Fruit fly (Drosophila melanogaster): ENCODE data around the gene NijA.
A peak's percentile ranks its signal among the peaks of the same experiment; 100 is the strongest.

The NijA gene

DNA sequence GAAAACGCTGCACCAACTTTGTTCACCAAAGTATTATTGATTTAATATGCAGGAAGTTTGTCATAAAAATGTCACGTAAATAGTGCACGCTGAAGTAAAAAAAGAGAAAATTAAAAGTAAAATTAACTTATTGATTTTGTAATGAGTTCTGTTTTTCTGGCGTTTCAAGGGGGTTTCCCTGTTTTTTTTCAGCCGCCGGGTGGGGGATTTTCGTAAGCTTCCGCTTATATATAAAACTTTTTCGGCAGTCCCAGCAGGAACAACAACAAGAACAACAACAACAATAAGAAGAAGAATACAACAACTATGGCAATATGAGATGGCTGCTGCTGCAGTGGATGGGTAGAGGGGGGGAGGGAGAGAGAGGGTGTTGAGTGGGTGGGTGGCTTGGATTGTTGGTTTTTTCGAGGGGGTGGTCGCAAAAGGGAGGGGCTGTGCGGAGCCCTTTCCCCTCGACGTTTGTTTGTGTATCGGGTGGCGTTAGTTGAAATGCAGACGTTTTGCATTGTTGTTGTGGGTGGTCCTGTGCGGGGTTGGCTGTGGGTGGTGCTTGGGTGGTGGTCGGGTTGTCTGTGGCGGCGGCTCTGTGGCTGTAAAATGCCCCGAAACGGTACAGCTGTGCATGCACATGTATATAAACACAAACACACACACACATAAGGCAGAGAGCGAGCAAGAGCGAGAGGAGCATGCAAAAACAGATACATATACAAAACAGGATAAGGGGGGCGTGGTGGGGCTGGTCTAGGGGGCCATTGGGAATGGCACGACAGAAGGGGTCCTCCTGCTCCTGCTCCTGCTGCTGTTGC, 26.9 kb downstream of the NijA start:
- no peak for TF ChIP-seq Lpt (GFP tag; optimal IDR thresholded peaks at IDR 0.05)
- TF ChIP-seq acj6 (GFP tag; optimal IDR thresholded peaks at IDR 0.05), result no peak
- no peak for TF ChIP-seq lz (GFP tag; optimal IDR thresholded peaks at IDR 0.05)
- no peak for TF ChIP-seq CG6163 (GFP tag; IDR thresholded peaks at IDR 0.05)
- TF ChIP-seq CG11294 (GFP tag; IDR thresholded peaks at IDR 0.05), result no peak
- TF ChIP-seq fkh (GFP tag; optimal IDR thresholded peaks at IDR 0.05), result no peak

DNA sequence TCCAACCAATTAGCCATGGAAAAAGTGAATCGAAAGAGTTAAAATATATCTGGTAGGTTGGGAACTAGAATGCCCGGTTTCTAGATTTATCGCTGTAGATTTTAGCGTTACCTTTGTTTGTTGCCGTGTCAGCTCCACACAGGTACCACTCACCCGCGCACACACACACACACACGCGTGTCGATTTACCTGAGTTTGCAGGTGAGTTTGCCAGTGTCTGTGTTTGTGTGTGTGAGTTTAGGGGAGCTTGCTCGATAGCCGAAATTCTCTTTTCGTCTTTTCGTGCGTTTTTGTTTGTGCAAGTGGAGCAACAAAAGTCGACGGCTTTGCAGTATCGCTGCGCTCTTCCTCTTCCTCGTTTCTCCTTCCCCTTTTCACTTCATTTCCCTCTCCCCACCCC, 29.3 kb downstream of the NijA start:
- no peak for TF ChIP-seq Gug (GFP tag; IDR thresholded peaks at IDR 0.05)
- no peak for TF ChIP-seq CG11902 (GFP tag; optimal IDR thresholded peaks at IDR 0.05)
- no peak for TF ChIP-seq Eip78C (GFP tag)
- peak; percentile 4 for TF ChIP-seq fkh (GFP tag; optimal IDR thresholded peaks at IDR 0.05)
- TF ChIP-seq OdsH (GFP tag; optimal IDR thresholded peaks at IDR 0.05), result no peak
- no peak for TF ChIP-seq CG16779 (tag; optimal IDR thresholded peaks at IDR 0.05)
- TF ChIP-seq CG10669 (GFP tag; optimal IDR thresholded peaks at IDR 0.05), result no peak
- no peak for TF ChIP-seq CG7368 (GFP tag; optimal IDR thresholded peaks at IDR 0.05)
- TF ChIP-seq vri (GFP tag; optimal IDR thresholded peaks at IDR 0.05), result peak; percentile 31
- no peak for TF ChIP-seq cyc (GFP tag; optimal IDR thresholded peaks at IDR 0.05)
- no peak for TF ChIP-seq CG6276 (GFP tag; optimal IDR thresholded peaks at IDR 0.05)
- TF ChIP-seq CG6808 (GFP tag; optimal IDR thresholded peaks at IDR 0.05), result no peak

DNA sequence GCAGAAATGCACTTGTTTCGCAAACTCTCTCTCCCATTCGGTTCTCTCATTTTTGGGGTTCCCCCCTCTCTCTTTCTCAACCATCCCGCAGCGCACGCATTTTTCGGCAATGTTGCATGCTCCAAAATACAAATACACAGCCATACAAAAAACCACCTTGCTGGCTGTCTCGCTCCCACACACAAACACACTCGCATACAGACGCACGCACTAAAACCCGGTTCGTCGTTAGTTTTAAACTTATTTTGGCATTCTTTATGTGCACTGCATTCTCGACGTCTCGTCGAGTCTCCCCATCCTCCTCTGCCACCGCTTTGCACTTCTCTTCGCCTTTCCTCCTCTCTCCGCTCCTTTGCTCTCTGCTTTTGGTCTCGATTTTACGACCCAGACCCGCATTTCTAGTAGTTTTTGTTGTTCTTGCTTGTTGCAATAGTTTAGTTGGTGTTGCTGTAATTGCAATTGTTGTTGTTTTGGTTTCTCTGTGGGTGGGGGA, 30.1 kb downstream of the NijA start:
- TF ChIP-seq achi (GFP tag; optimal IDR thresholded peaks at IDR 0.05) (no peak), CG6792 (GFP tag; optimal IDR thresholded peaks at IDR 0.05) (no peak), CG10631 (GFP tag; optimal IDR thresholded peaks at IDR 0.05) (no peak), salr (GFP tag; optimal IDR thresholded peaks at IDR 0.05) (no peak), eg (GFP tag; IDR thresholded peaks at IDR 0.05) (peak; percentile 50; the same call in 1 of the 3 replicates), OdsH (GFP tag; optimal IDR thresholded peaks at IDR 0.05) (no peak)

DNA sequence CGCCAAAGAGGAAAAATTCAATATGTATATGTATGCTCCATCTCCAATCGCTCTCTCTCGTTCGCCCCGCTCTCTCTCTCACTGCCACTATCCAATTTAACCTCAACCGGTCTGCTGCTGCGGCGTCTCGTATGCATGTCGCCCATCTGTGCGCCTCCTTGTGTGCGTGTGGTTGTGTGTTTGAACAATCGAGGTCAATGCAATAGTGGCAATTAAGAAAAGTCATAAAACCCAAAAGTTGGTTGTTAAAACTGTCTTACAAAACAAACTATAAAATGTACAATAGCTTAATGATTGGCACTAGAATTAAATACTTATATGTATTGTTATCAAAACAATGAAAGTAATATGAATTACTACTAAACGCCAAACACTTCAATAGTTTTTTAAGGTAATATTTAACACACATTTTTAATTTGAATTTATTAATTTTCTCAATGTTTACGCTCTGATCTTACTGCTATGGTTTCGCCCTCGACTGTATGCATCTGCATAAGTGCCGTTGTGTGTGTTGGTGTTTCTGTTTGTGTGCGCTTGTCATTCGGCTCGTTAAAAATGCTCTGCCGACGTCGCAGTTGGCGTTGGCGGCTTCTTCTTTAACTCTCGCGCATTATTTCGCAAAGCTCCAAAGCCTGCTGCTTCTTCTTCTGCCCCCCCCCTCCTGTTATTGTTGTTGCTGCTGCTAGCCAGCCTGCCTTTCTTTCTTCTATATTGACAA, 31.1 kb downstream of the NijA start:
- peak; percentile 99 for TF ChIP-seq acj6 (GFP tag; optimal IDR thresholded peaks at IDR 0.05)
- TF ChIP-seq pdm3 (GFP tag; optimal IDR thresholded peaks at IDR 0.05), result peak; percentile 98
- TF ChIP-seq vri (GFP tag; optimal IDR thresholded peaks at IDR 0.05), result peak; percentile 95
- peak; percentile 96 for TF ChIP-seq CG11902 (GFP tag; optimal IDR thresholded peaks at IDR 0.05)
- TF ChIP-seq salr (GFP tag; optimal IDR thresholded peaks at IDR 0.05), result peak; percentile 92 to 99
- peak; percentile 97 for TF ChIP-seq Sox14 (GFP tag; optimal IDR thresholded peaks at IDR 0.05)
- peak; percentile 99 for TF ChIP-seq svp (GFP tag)
- peak; percentile 99 for TF ChIP-seq Ets96B (tag; optimal IDR thresholded peaks at IDR 0.05)
- TF ChIP-seq Hr4 (GFP tag; optimal IDR thresholded peaks at IDR 0.05), result peak; percentile 98
- peak; percentile 99 for TF ChIP-seq CG6792 (GFP tag; optimal IDR thresholded peaks at IDR 0.05)
- peak; percentile 98 for TF ChIP-seq Smox (GFP tag; optimal IDR thresholded peaks at IDR 0.05)
- TF ChIP-seq CG3919 (GFP tag; optimal IDR thresholded peaks at IDR 0.05), result peak; percentile 98
- peak; percentile 99 for TF ChIP-seq CG34406 (GFP tag; optimal IDR thresholded peaks at IDR 0.05)
- peak; percentile 99 for TF ChIP-seq esn (GFP tag; optimal IDR thresholded peaks at IDR 0.05)
- peak; percentile 99 for TF ChIP-seq CG6276 (GFP tag; optimal IDR thresholded peaks at IDR 0.05)
- TF ChIP-seq CG10669 (GFP tag; optimal IDR thresholded peaks at IDR 0.05), result peak; percentile 98
- peak; percentile 96 for TF ChIP-seq eg (GFP tag; IDR thresholded peaks at IDR 0.05)
- peak; percentile 99 for TF ChIP-seq CG6808 (GFP tag; optimal IDR thresholded peaks at IDR 0.05)
- peak; percentile 92 for TF ChIP-seq Hr39 (GFP tag; optimal IDR thresholded peaks at IDR 0.05)
- peak; percentile 99 for TF ChIP-seq CG8632 (GFP tag; optimal IDR thresholded peaks at IDR 0.05)
- TF ChIP-seq CG6163 (GFP tag; IDR thresholded peaks at IDR 0.05), result peak; percentile 91
- TF ChIP-seq topi (GFP tag; optimal IDR thresholded peaks at IDR 0.05), result peak; percentile 99
- peak; percentile 95 for TF ChIP-seq CG11294 (GFP tag; IDR thresholded peaks at IDR 0.05)
- peak; percentile 93 for TF ChIP-seq dac (GFP tag; optimal IDR thresholded peaks at IDR 0.05)
- peak; percentile 98 for TF ChIP-seq Lpt (GFP tag; optimal IDR thresholded peaks at IDR 0.05)
- TF ChIP-seq lz (GFP tag; optimal IDR thresholded peaks at IDR 0.05), result peak; percentile 98
- peak; percentile 99 for TF ChIP-seq CG8119 (GFP tag; IDR thresholded peaks at IDR 0.05)
- TF ChIP-seq OdsH (GFP tag; optimal IDR thresholded peaks at IDR 0.05), result peak; percentile 98
- peak; percentile 88 for TF ChIP-seq fkh (GFP tag; optimal IDR thresholded peaks at IDR 0.05)
- peak; percentile 99 for TF ChIP-seq dsx (GFP tag; optimal IDR thresholded peaks at IDR 0.05; ENCODE audit: poor library complexity, severe bottlenecking)
- peak; percentile 92 for TF ChIP-seq fd85E (GFP tag; optimal IDR thresholded peaks at IDR 0.05)
- peak; percentile 98 for TF ChIP-seq achi (GFP tag; optimal IDR thresholded peaks at IDR 0.05)
- peak; percentile 100 for TF ChIP-seq Eip78C (GFP tag)
- peak; percentile 97 for TF ChIP-seq Eip93F (GFP tag; optimal IDR thresholded peaks at IDR 0.05)
- TF ChIP-seq CG6854 (GFP tag; optimal IDR thresholded peaks at IDR 0.05), result peak; percentile 98
